Fruit fly (Drosophila melanogaster) whole organism, embryonic: ENCODE results near the gene Gr98b.

Experiments used
- Antp ChIP-seq: fragments of 200-800 bp; sonication (Bioruptor generic); optimal IDR thresholded peaks from 3 replicates; lab custom pipeline; 2016; ENCODE audit warnings: missing biosample characterization, missing genetic modification characterization
- Bdp1 ChIP-seq: fragments of 200-800 bp; sonication (Bioruptor generic); optimal IDR thresholded peaks from 3 replicates; lab custom pipeline; 2016; ENCODE audit warnings: missing biosample characterization, missing genetic modification characterization
- CG10147 ChIP-seq: fragments of 200-800 bp; sonication (Bioruptor generic); optimal IDR thresholded peaks from 2 replicates; lab custom pipeline; 2019; ENCODE audit warnings: missing biosample characterization, mild to moderate bottlenecking, missing genetic modification characterization, moderate library complexity
- CG11456 ChIP-seq: fragments of 200-800 bp; sonication (Bioruptor generic); IDR thresholded peaks from 3 replicates; pipeline ENCODE4 v1.3.6; 2022; ENCODE audit warnings: missing biosample characterization, missing genetic modification characterization
- CG1233 ChIP-seq: fragments of 200-800 bp; sonication (Bioruptor generic); optimal IDR thresholded peaks from 4 replicates; lab custom pipeline; 2018; ENCODE audit warnings: missing biosample characterization, mild to moderate bottlenecking, missing genetic modification characterization
- CG1647 ChIP-seq: fragments of 200-800 bp; sonication (Bioruptor generic); optimal IDR thresholded peaks from 3 replicates; lab custom pipeline; 2016; ENCODE audit warnings: missing biosample characterization, missing genetic modification characterization
- CG16815 ChIP-seq: fragments of 200-800 bp; sonication (Bioruptor generic); optimal IDR thresholded peaks from 3 replicates; lab custom pipeline; 2017; ENCODE audit warnings: missing biosample characterization, mild to moderate bottlenecking, missing genetic modification characterization
- CG17829 ChIP-seq: fragments of 200-800 bp; optimal IDR thresholded peaks from 2 replicates; lab custom pipeline; 2019; ENCODE audit warnings: missing biosample characterization, mild to moderate bottlenecking, missing genetic modification characterization, moderate library complexity
- CG18599 ChIP-seq: fragments of 200-800 bp; sonication (Bioruptor generic); optimal IDR thresholded peaks from 3 replicates; lab custom pipeline; 2017; ENCODE audit warnings: missing biosample characterization, missing genetic modification characterization, mild to moderate bottlenecking, moderate library complexity, missing genetic modification reagents
- CG30403 ChIP-seq: fragments of 200-800 bp; sonication (Bioruptor generic); optimal IDR thresholded peaks from 3 replicates; lab custom pipeline; 2016; ENCODE audit warnings: missing biosample characterization, missing genetic modification characterization
- CG34376 ChIP-seq: fragments of 200-800 bp; sonication (Bioruptor generic); optimal IDR thresholded peaks from 2 replicates; lab custom pipeline; 2018; ENCODE audit warnings: missing biosample characterization, mild to moderate bottlenecking, missing genetic modification characterization
- CG4282 ChIP-seq: fragments of 200-800 bp; sonication (Bioruptor generic); optimal IDR thresholded peaks from 2 replicates; lab custom pipeline; 2016; ENCODE audit warnings: missing biosample characterization, missing genetic modification characterization
- CG4854 ChIP-seq: fragments of 200-800 bp; sonication (Bioruptor generic); optimal IDR thresholded peaks from 2 replicates; lab custom pipeline; 2016; ENCODE audit warnings: missing biosample characterization, missing genetic modification characterization, inconsistent platforms
- CG5245 ChIP-seq: fragments of 200-800 bp; sonication (Bioruptor generic); optimal IDR thresholded peaks from 3 replicates; lab custom pipeline; 2016; ENCODE audit warnings: missing biosample characterization, missing genetic modification characterization
- CG6175 ChIP-seq: fragments of 200-800 bp; sonication (Bioruptor generic); IDR thresholded peaks from 3 replicates; pipeline ENCODE4 v1.3.6; 2022; ENCODE audit warnings: missing biosample characterization, missing genetic modification characterization
- CG6765 ChIP-seq: fragments of 200-800 bp; sonication (Bioruptor generic); optimal IDR thresholded peaks from 3 replicates; lab custom pipeline; 2017; ENCODE audit warnings: missing biosample characterization, mild to moderate bottlenecking, missing genetic modification characterization
- CG7556 ChIP-seq: fragments of 200-800 bp; sonication (Bioruptor generic); optimal IDR thresholded peaks from 2 replicates; lab custom pipeline; 2017; ENCODE audit warnings: missing biosample characterization, mild to moderate bottlenecking, missing genetic modification characterization
- CG7745 ChIP-seq: fragments of 200-800 bp; sonication (Bioruptor generic); optimal IDR thresholded peaks from 2 replicates; lab custom pipeline; 2018; ENCODE audit warnings: missing biosample characterization, mild to moderate bottlenecking, missing genetic modification characterization, moderate library complexity
- CG7987 ChIP-seq: fragments of 200-800 bp; sonication (Bioruptor generic); optimal IDR thresholded peaks from 2 replicates; lab custom pipeline; 2018; ENCODE audit warnings: missing biosample characterization, mild to moderate bottlenecking, missing genetic modification characterization, moderate library complexity
- CG8089 ChIP-seq: fragments of 200-800 bp; sonication (Bioruptor generic); optimal IDR thresholded peaks from 3 replicates; lab custom pipeline; 2016; ENCODE audit warnings: missing biosample characterization, missing genetic modification characterization
- CG8944 ChIP-seq: fragments of 200-800 bp; sonication (Bioruptor generic); optimal IDR thresholded peaks from 3 replicates; lab custom pipeline; 2016; ENCODE audit warnings: missing biosample characterization, missing genetic modification characterization
- CTCF ChIP-seq: fragments of 200-800 bp; sonication (Bioruptor generic); optimal IDR thresholded peaks from 2 replicates; lab custom pipeline; 2017; ENCODE audit warnings: missing biosample characterization, mild to moderate bottlenecking, missing genetic modification characterization, moderate library complexity
- Dref ChIP-seq: fragments of 200-800 bp; sonication (Bioruptor generic); IDR thresholded peaks from 2 replicates; pipeline ENCODE4 v1.3.6; 2022; ENCODE audit warnings: missing biosample characterization, missing genetic modification characterization
- HHEX ChIP-seq: fragments of 200-800 bp; sonication (Bioruptor generic); optimal IDR thresholded peaks from 3 replicates; lab custom pipeline; 2017; ENCODE audit warnings: missing biosample characterization, mild to moderate bottlenecking, missing genetic modification characterization, missing genetic modification reagents
- Hsf ChIP-seq: fragments of 200-800 bp; sonication (Bioruptor generic); optimal IDR thresholded peaks from 3 replicates; lab custom pipeline; 2016; ENCODE audit warnings: missing biosample characterization, missing genetic modification characterization
- Nf-YB ChIP-seq: fragments of 200-800 bp; sonication (Bioruptor generic); optimal IDR thresholded peaks from 3 replicates; lab custom pipeline; 2019; ENCODE audit warnings: missing biosample characterization, mild to moderate bottlenecking, missing genetic modification characterization, moderate library complexity
- Nf-YC ChIP-seq: fragments of 200-800 bp; optimal IDR thresholded peaks from 3 replicates; lab custom pipeline; 2019; ENCODE audit warnings: missing biosample characterization, mild to moderate bottlenecking, missing genetic modification characterization, moderate library complexity
- Ravus ChIP-seq: fragments of 200-800 bp; sonication (Bioruptor generic); IDR thresholded peaks from 2 replicates; pipeline ENCODE4 v1.3.6; 2022; ENCODE audit warnings: missing biosample characterization, missing genetic modification characterization
- Sox100B ChIP-seq: fragments of 200-800 bp; sonication (Bioruptor generic); optimal IDR thresholded peaks from 3 replicates; lab custom pipeline; 2018; ENCODE audit warnings: missing biosample characterization, mild to moderate bottlenecking, missing genetic modification characterization
- Ssrp ChIP-seq: fragments of 200-800 bp; sonication (Bioruptor generic); optimal IDR thresholded peaks from 2 replicates; lab custom pipeline; 2018; ENCODE audit warnings: missing biosample characterization, mild to moderate bottlenecking, missing genetic modification characterization, moderate library complexity
- Taf1 ChIP-seq: fragments of 200-800 bp; sonication (Bioruptor generic); IDR thresholded peaks from 2 replicates; pipeline ENCODE4 v1.3.6; 2022; ENCODE audit warnings: missing biosample characterization, missing genetic modification characterization
- ase ChIP-seq: fragments of 200-800 bp; sonication (Bioruptor generic); IDR thresholded peaks from 3 replicates; pipeline ENCODE4 v1.3.6; 2022; ENCODE audit warnings: missing biosample characterization, missing genetic modification characterization
- corto ChIP-seq: fragments of 200-800 bp; sonication (Bioruptor generic); optimal IDR thresholded peaks from 2 replicates; lab custom pipeline; 2016; ENCODE audit warnings: missing biosample characterization, mild to moderate bottlenecking, missing genetic modification characterization, moderate library complexity
- da ChIP-seq: fragments of 200-800 bp; sonication (Bioruptor generic); optimal IDR thresholded peaks from 2 replicates; lab custom pipeline; 2016; ENCODE audit warnings: missing biosample characterization, missing genetic modification characterization
- dm ChIP-seq: fragments of 200-800 bp; sonication (Bioruptor generic); optimal IDR thresholded peaks from 3 replicates; lab custom pipeline; 2016; ENCODE audit warnings: missing biosample characterization, missing genetic modification characterization
- fd96Cb ChIP-seq: fragments of 200-800 bp; sonication (Bioruptor generic); optimal IDR thresholded peaks from 2 replicates; lab custom pipeline; 2018; ENCODE audit warnings: missing biosample characterization, mild to moderate bottlenecking, missing genetic modification characterization, moderate library complexity
- gem ChIP-seq: fragments of 200-800 bp; sonication (Bioruptor generic); optimal IDR thresholded peaks from 2 replicates; lab custom pipeline; 2019; ENCODE audit warnings: missing biosample characterization, mild to moderate bottlenecking, missing genetic modification characterization, moderate library complexity
- gfzf ChIP-seq: fragments of 200-800 bp; sonication (Bioruptor generic); optimal IDR thresholded peaks from 2 replicates; lab custom pipeline; 2016; ENCODE audit warnings: missing biosample characterization, mild to moderate bottlenecking, missing genetic modification characterization, moderate library complexity
- grau ChIP-seq: fragments of 200-800 bp; optimal IDR thresholded peaks from 3 replicates; lab custom pipeline; 2019; ENCODE audit warnings: missing biosample characterization, mild to moderate bottlenecking, missing genetic modification characterization, moderate library complexity
- her ChIP-seq: fragments of 200-800 bp; sonication (Bioruptor generic); optimal IDR thresholded peaks from 2 replicates; lab custom pipeline; 2016; ENCODE audit warnings: missing biosample characterization, missing genetic modification characterization
- hkb ChIP-seq, 2 experiments: fragments of 200-800 bp in 1 of 2; fragments of >200 bp in 1 of 2; sonication (Bioruptor generic) in 1 of 2; IDR thresholded peaks in 1 of 2; optimal IDR thresholded peaks in 1 of 2; 2 replicates each; pipeline versions ENCODE4 v1.3.6 to Lab custom; 2017 to 2022; ENCODE audit warnings: missing biosample characterization in 1 of 2, missing genetic modification characterization in 1 of 2
- knrl ChIP-seq: fragments of 200-800 bp; sonication (Bioruptor generic); IDR thresholded peaks from 3 replicates; pipeline ENCODE4 v1.3.6; 2022; ENCODE audit warnings: missing biosample characterization, missing genetic modification characterization; ENCODE audit not compliant: partially characterized antibody
- lab ChIP-seq: fragments of 200-800 bp; sonication (Bioruptor generic); optimal IDR thresholded peaks from 3 replicates; lab custom pipeline; 2017; ENCODE audit warnings: missing biosample characterization, missing genetic modification characterization, mild to moderate bottlenecking, moderate library complexity, missing genetic modification reagents
- maf-S ChIP-seq: fragments of 200-800 bp; sonication (Bioruptor generic); optimal IDR thresholded peaks from 2 replicates; lab custom pipeline; 2016; ENCODE audit warnings: missing biosample characterization, missing genetic modification characterization
- oc ChIP-seq: fragments of 200-800 bp; sonication (Bioruptor generic); optimal IDR thresholded peaks from 2 replicates; lab custom pipeline; 2018; ENCODE audit warnings: missing biosample characterization, mild to moderate bottlenecking, missing genetic modification characterization, moderate library complexity
- ro ChIP-seq: fragments of 200-800 bp; sonication (Bioruptor generic); IDR thresholded peaks from 2 replicates; pipeline ENCODE4 v1.3.6; 2022; ENCODE audit warnings: missing biosample characterization, missing genetic modification characterization
- row ChIP-seq: fragments of 200-800 bp; sonication (Bioruptor generic); IDR thresholded peaks from 3 replicates; pipeline ENCODE4 v1.3.6; 2022; ENCODE audit warnings: missing biosample characterization, missing genetic modification characterization
- salm ChIP-seq: fragments of 200-800 bp; sonication (Bioruptor generic); optimal IDR thresholded peaks from 2 replicates; lab custom pipeline; 2018; ENCODE audit warnings: missing biosample characterization, mild to moderate bottlenecking, missing genetic modification characterization
- schlank ChIP-seq: fragments of 200-800 bp; sonication (Bioruptor generic); optimal IDR thresholded peaks from 2 replicates; lab custom pipeline; 2018; ENCODE audit warnings: missing biosample characterization, mild to moderate bottlenecking, missing genetic modification characterization
- wek ChIP-seq: fragments of 200-800 bp; sonication (Bioruptor generic); optimal IDR thresholded peaks from 3 replicates; lab custom pipeline; 2018; ENCODE audit warnings: missing biosample characterization, mild to moderate bottlenecking, missing genetic modification characterization, moderate library complexity

The Gr98b gene

DNA sequence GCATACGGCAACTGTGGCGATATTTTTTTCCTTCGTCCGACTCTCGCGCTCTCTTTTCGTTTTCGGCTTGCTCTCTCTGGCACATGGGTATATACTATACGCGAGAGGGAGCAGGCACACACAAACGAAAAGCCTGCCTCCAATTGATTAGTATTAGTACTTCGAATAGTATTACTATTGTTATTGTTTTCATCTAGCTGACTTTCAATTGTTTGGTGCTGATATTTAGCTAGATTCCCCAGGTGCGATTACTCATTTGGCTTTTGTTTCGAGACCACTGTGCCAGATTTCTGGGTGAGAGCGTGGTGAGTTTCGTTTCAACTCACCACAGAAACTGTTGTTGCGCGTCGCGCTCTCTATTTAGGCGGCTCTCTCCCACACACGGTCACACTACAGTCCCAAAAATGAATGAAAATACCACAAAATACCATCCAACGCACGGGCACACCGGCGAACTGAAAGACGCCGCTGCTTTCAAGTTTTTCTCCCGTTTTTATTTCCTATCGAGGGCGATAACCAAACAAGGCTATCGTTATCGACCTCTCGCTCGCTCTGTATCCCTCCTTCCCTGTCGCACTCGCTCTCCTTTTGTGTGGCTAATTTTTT is 39.1 kb downstream of the Gr98b start:
- TF ChIP-seq Ssrp (tag; lab: Kevin White, UChicago) (no peak), Sox100B (GFP tag; lab: Kevin White, UChicago) (no peak), CTCF (GFP tag; lab: Kevin White, UChicago) (peak; percentile 53), Hsf (GFP tag; lab: Kevin White, UChicago) (peak; percentile 34), hkb (optimal IDR thresholded peaks at IDR 0.05; lab: Kevin White, UChicago) (no peak), hkb (GFP tag; IDR thresholded peaks at IDR 0.05; lab: Robert Waterston, UW) (no peak), CG18599 (GFP tag; lab: Kevin White, UChicago) (peak; percentile 89), her (GFP tag; lab: Kevin White, UChicago) (peak; percentile 42), salm (tag; lab: Kevin White, UChicago) (peak; percentile 65), CG5245 (GFP tag; lab: Kevin White, UChicago) (peak; percentile 16), maf-S (GFP tag; lab: Kevin White, UChicago) (no peak), CG1233 (GFP tag; lab: Kevin White, UChicago) (peak; percentile 2), da (GFP tag; lab: Kevin White, UChicago) (no peak), CG7556 (peak; percentile 51), HHEX (peak; percentile 63), Nf-YB (peak; percentile 20), Nf-YC (tag; lab: Kevin White, UChicago) (peak; percentile 70), Antp (peak; percentile 43), CG1647 (no peak), gfzf (GFP tag; lab: Kevin White, UChicago) (peak; percentile 87), schlank (tag; lab: Kevin White, UChicago) (peak; percentile 39), CG16815 (GFP tag; lab: Kevin White, UChicago) (no peak), CG6175 (GFP tag; lab: Robert Waterston, UW) (no peak), Bdp1 (GFP tag; lab: Kevin White, UChicago) (peak; percentile 34), ro (GFP tag; lab: Robert Waterston, UW) (no peak), fd96Cb (peak; percentile 5), corto (GFP tag; lab: Kevin White, UChicago) (peak; percentile 78), gem (tag; lab: Kevin White, UChicago) (peak; percentile 62), CG34376 (GFP tag; lab: Kevin White, UChicago) (peak; percentile 87), CG7987 (GFP tag; lab: Kevin White, UChicago) (peak; percentile 20), wek (GFP tag; lab: Kevin White, UChicago) (peak; percentile 63), CG6765 (GFP tag; lab: Kevin White, UChicago) (peak; percentile 67), CG4282 (GFP tag; lab: Kevin White, UChicago) (peak; percentile 96), CG7745 (tag; lab: Kevin White, UChicago) (no peak), CG8089 (peak; percentile 24), Dref (no peak), ase (GFP tag; lab: Robert Waterston, UW) (no peak), knrl (GFP tag; lab: Robert Waterston, UW) (no peak), dm (GFP tag; lab: Kevin White, UChicago) (peak; percentile 28), lab (GFP tag; lab: Kevin White, UChicago) (peak; percentile 85), CG30403 (GFP tag; lab: Kevin White, UChicago) (peak; percentile 45), Ravus (GFP tag; lab: Robert Waterston, UW) (no peak), CG11456 (GFP tag; lab: Robert Waterston, UW) (no peak), CG10147 (GFP tag; lab: Kevin White, UChicago) (peak; percentile 12), CG8944 (GFP tag; lab: Kevin White, UChicago) (no peak), CG17829 (peak; percentile 79), row (no peak), CG4854 (no peak), Taf1 (GFP tag; lab: Robert Waterston, UW) (no peak), oc (tag; lab: Kevin White, UChicago) (peak; percentile 21), grau (tag; lab: Kevin White, UChicago) (peak; percentile 68)
